Worm (Caenorhabditis elegans): ENCODE results near the gene cah-4.
A peak's percentile ranks its signal among the peaks of the same experiment; 100 is the strongest.

cah-4 gene

DNA sequence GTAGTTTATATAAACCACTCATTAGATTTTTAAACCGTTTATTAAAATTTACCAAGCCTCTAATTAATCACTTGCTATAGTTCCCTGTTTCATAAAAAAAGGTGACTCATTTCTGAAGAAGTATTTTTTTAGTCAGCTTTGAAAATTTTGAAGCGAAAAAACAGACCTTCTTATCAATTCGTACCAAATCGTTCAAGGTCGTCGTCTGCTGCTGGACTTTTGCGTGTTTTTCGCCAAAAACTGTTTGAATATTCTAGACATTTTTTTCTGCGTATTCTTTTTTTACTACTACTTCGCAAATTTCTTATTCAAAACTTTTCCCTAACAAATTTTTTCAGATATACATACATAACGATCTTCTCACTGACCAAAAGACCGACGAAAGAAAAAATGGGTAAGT is at the start of gene cah-4:
TSS of gene cah-4 (plus strand) at position 339 of the 400 bp plus-strand sequence.
- TF ChIP-seq W03F9.2 (tag; optimal IDR thresholded peaks at IDR 0.05) (no peak), dao-5 (tag; optimal IDR thresholded peaks at IDR 0.05) (no peak), him-1 (tag; optimal IDR thresholded peaks at IDR 0.05) (no peak)

DNA sequence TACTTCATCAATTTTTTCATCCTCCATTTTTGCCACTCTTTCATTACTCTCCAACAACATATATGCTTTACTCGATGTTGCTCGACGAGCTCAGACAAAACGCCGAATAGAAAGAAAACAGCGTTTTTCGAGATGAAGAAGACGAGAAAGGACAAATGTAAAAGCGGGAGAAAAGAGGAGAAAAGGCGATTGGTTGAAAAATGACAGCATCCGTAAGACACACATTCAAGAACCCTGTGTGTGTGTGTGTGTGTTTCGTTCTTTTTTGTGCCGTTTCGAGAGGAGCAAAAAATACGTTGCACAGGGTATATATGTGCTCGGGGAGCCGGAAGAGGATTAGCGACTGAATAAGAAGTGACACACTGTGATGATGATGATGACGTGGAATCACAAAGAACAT is 48.6 kb upstream of the cah-4 start:
- TF ChIP-seq W03F9.2 (tag; optimal IDR thresholded peaks at IDR 0.05), result no peak
- peak; percentile 17 for TF ChIP-seq him-1 (tag; optimal IDR thresholded peaks at IDR 0.05)

DNA sequence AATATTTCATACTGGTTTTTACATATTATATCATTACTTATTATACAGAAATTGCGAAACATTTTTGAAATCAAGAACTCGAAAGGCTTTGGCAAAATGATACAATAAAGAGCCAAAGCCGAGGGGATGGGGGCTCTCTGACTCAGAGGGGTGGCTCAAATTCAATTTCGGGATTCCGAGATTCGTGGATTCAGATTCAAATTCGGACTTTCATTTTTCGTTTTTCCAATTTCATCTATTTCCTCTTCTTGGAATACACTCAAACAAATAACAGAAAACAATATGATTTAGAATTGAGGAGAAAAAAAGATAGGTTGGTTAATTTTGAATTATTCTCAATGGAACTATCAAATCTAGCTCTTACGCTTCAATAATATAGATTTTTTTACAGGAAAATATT is 43.3 kb upstream of the cah-4 start:
- no peak for TF ChIP-seq him-1 (tag; optimal IDR thresholded peaks at IDR 0.05)
- no peak for TF ChIP-seq W03F9.2 (tag; optimal IDR thresholded peaks at IDR 0.05)
- no peak for TF ChIP-seq dao-5 (tag; optimal IDR thresholded peaks at IDR 0.05)

DNA sequence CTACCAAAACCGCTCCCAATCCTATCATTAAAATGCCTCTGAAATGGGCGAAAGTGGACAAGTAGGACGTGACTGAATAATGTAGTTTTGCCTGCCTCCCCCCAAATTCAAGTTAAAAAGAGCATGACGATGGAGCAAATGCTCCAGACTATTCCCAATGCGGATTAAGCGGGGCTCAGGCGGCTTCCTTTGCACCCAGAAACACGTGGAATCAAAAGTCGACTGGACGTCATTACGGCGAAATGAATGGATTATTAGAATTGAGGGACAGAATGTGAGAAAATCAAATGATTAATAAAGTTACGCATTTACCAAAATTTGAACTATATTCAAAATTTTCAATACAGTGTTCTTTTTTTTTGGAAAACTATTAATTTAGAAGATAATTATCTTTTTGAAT is 42.5 kb upstream of the cah-4 start:
- no peak for TF ChIP-seq W03F9.2 (tag; optimal IDR thresholded peaks at IDR 0.05)
- no peak for TF ChIP-seq dao-5 (tag; optimal IDR thresholded peaks at IDR 0.05)

DNA sequence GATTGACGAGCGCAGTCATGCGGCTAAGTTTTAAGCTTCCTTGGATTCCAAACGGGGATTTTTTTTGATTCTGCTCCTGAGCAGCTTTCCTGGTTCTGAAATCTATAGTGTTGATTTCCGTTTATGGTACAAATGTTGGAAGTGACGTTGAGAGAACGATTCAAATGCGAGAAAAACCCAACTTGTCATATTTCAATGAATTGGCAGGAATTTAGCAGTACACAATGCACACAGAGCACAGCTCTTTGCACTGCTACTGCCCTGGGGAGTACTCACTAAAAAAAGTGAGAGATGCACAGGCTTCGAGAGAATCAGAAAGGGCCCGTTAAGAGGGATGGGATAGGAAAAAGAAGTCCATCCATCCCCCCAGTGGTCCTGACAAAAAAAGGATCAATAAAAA is 41.8 kb upstream of the cah-4 start, which contains the start of gene sad-1:
TSS of gene sad-1 (minus strand) at position 101 of the 400 bp plus-strand sequence.
- TF ChIP-seq W03F9.2 (tag; optimal IDR thresholded peaks at IDR 0.05) (no peak), dao-5 (tag; optimal IDR thresholded peaks at IDR 0.05) (no peak), him-1 (tag; optimal IDR thresholded peaks at IDR 0.05) (no peak)

DNA sequence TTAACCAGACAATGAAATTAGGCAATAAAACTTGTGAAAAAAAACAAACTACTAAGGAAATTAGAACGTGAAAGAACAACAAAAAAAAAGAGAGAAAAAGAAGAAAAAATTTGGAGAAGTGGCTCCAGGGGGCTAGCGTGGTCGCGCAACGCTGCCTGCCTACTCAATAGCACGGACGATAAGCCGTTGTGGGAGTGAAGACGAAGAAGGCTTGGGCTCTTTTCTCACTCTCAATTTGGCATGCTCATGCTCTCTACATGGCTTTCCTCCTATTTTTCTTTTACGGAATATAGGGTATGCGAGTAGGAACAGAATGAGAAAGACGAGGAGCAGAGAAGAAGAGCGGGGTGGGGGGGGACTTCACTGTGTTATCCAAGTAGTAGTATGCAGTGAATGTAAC is 40.1 kb upstream of the cah-4 start:
- TF ChIP-seq dao-5 (tag; optimal IDR thresholded peaks at IDR 0.05), result no peak
- peak; percentile 85 for TF ChIP-seq him-1 (tag; optimal IDR thresholded peaks at IDR 0.05)

DNA sequence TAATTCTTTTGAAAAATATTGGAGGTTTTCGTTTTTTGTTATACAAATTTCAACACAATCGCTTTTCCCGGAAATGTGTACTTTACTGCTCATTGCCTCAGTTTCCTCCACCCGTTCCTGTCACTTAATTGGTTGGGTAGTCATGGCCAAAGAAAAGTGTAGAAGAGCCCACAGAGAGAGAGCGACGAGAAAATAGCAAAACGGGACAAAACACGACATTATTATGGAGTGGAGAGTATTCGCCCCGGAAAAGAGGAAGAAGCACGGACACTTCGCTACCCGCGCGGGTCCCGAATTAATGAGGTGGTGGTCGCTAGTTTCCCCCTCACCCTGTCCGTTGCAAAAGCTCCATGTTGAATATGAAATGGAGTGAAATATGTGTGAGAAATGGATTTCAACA is 38.5 kb upstream of the cah-4 start:
- TF ChIP-seq dao-5 (tag; optimal IDR thresholded peaks at IDR 0.05) (no peak), W03F9.2 (tag; optimal IDR thresholded peaks at IDR 0.05) (no peak), him-1 (tag; optimal IDR thresholded peaks at IDR 0.05) (no peak)

DNA sequence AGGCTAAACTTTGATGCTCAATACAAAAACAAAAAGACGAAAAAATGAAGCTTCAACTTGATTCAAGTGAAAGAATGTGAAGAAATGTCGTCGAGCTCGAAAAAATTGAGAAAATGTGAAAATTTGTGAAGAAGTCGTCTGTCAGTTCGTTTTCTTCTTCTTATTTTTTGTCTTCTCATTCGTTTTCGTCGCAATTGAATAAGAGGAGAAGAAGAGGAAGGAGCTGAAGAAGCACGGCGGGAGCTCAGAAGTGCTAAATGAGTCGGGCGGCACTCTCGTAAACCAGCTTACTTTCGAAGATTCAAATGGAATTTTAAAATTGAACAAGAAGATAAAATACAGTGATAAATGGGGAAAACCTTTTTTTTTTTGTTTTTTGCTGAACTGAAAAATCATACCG is 37.2 kb upstream of the cah-4 start:
- TF ChIP-seq him-1 (tag; optimal IDR thresholded peaks at IDR 0.05), result no peak
- TF ChIP-seq W03F9.2 (tag; optimal IDR thresholded peaks at IDR 0.05), result no peak
- TF ChIP-seq dao-5 (tag; optimal IDR thresholded peaks at IDR 0.05), result no peak

DNA sequence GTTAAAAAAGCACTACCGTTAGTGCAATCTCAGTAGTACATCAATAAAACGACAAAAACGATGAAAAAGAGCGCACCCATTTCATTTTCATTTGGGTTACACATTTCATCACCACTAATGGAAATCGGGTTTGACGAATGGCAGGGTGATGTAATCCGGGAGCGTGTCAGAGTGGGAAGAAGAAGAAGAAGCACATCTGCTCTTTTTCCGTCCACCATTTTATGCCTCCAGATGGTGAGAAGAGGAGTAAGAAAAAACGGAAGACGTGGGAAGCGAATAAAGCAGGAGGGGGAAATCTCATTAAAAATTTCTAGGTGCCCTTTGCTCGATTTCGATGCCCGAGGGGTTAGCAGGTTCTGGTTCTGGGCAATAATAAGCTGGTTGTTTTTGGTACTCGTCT is 36.3 kb upstream of the cah-4 start:
- TF ChIP-seq W03F9.2 (tag; optimal IDR thresholded peaks at IDR 0.05) (no peak), dao-5 (tag; optimal IDR thresholded peaks at IDR 0.05) (no peak), him-1 (tag; optimal IDR thresholded peaks at IDR 0.05) (no peak)

DNA sequence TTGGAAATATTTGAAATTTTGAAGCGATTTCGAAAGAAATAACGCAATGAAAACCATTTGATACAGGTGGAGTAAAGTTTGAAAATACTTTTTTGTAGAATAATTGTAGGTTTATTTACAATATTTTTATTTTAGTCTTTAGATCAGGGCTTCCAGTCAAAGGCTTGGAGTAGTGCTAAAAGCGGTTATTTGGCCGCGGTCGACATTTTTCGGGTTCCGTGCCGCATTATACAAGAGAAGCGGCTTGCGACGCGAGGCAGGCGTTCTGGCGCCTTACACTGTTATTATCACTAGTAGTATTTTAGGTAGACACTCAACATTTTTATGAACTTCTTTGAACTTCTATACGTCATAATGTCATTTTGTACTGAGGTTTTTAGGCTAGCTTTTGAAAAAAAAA is 35.9 kb upstream of the cah-4 start:
- TF ChIP-seq W03F9.2 (tag; optimal IDR thresholded peaks at IDR 0.05) (no peak), him-1 (tag; optimal IDR thresholded peaks at IDR 0.05) (no peak), dao-5 (tag; optimal IDR thresholded peaks at IDR 0.05) (no peak)

DNA sequence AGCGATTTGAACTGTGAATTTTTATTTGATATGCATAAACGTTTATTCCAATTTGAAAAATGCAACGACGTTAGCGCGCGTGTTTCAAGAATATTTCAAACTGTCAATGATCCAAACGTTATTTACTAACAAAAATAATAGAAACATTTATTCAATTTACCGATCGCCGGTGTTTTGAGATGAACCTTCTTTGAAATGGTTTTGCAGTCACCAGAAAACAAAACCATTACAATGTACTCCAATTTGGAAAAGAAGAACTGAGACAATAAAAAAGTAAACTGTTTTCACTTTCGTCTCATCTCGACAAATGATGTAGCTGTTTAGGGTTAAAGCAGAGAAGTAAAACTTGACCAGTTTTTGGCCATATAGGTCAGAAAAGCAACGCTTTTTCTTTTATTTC is 35.1 kb upstream of the cah-4 start, which contains the start of gene H06A10.1:
TSS of gene H06A10.1 (plus strand) at position 301 of the 400 bp plus-strand sequence.
- TF ChIP-seq dao-5 (tag; optimal IDR thresholded peaks at IDR 0.05) (no peak), him-1 (tag; optimal IDR thresholded peaks at IDR 0.05) (no peak), W03F9.2 (tag; optimal IDR thresholded peaks at IDR 0.05) (no peak)

DNA sequence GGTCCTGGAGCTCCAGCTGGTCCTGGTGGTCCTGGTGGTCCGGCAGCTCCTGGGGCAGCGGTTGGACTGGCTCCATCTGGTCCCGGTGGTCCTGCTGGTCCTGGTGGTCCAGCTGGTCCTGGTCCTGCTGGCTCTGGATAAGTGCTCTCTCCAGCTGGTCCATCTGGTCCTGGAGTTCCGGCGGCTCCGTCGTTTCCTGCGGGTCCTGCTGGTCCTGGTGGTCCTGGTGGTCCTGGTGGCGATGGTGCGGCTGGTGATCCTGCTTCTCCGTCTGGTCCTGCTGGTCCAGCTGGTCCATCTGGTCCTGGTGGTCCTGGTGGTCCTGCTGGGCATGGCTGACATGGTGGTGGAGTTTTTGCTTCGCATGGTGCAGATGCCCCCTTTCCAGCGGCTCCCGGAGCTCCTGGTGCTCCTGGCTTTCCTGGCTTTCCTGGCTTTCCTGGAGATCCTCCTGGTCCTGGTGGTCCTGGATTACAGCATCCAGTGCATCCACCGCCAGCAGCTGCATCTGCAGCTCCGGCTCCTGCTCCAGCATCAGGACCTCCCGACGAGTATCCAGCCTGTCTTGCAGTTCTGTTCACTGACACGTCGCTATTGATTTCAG is 32.0 kb upstream of the cah-4 start:
- no peak for TF ChIP-seq W03F9.2 (tag; optimal IDR thresholded peaks at IDR 0.05)
- no peak for TF ChIP-seq dao-5 (tag; optimal IDR thresholded peaks at IDR 0.05)
- no peak for TF ChIP-seq him-1 (tag; optimal IDR thresholded peaks at IDR 0.05)

DNA sequence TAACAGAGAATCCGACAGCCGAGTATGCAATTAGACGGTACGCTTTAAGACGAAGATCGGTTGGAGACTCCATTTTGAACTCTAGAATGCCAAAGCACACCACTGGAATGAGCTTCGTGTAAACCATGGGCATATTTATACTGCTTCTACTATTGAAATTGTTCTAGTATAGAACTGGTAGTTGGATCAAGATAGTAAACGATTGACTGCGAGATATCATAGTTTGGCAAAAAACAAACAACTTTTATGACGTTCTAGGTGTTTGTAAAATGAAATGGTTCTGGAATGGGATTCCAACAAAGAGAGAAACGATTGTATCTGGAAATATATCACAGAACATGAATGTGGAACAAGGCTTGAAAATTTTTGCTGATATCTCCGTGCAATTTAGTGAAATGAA is 31.4 kb upstream of the cah-4 start, which contains the start of gene col-185:
TSS of gene col-185 (minus strand) at position 101 of the 400 bp plus-strand sequence.
- TF ChIP-seq W03F9.2 (tag; optimal IDR thresholded peaks at IDR 0.05), result no peak
- TF ChIP-seq dao-5 (tag; optimal IDR thresholded peaks at IDR 0.05), result no peak
- TF ChIP-seq him-1 (tag; optimal IDR thresholded peaks at IDR 0.05), result no peak

DNA sequence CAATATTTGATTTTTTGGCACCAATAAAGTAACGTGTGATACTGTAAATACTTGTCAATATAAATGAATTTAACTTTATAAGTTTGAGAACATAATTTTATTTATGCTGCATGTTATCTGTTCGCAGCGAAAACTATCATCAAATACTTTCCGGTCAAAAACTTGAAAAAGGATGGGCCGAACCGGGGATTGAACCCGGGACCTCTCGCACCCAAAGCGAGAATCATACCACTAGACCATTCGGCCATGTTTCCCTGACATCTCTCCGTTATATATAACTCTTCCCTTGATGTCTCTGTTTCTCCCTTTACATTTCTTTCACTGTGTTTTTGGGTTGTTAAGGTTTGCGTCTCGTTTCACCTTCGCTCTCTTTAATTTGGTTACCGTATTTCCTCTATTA is 30.6 kb upstream of the cah-4 start:
- peak; percentile 49 for TF ChIP-seq W03F9.2 (tag; optimal IDR thresholded peaks at IDR 0.05)
- peak; percentile 61 for TF ChIP-seq him-1 (tag; optimal IDR thresholded peaks at IDR 0.05)
- TF ChIP-seq dao-5 (tag; optimal IDR thresholded peaks at IDR 0.05), result peak; percentile 78

DNA sequence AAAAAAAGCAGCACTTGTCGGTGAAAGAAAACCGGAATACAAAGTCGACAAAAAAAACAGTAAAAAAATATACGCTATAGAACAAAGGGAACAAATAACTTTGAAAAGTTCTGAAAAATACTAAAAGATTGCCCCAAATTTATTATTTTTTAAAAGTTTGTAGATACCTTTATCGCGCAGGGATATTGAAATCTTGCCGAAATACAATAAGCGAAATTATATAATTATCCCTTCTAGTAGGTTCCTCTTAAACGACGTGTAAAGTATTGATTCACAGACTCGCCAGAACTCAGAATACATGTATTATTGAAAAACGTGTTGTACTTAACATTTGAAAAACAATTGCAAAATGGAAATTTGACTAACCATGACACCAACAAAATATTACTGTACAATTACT is 28.0 kb upstream of the cah-4 start:
- TF ChIP-seq him-1 (tag; optimal IDR thresholded peaks at IDR 0.05) (peak; percentile 94), W03F9.2 (tag; optimal IDR thresholded peaks at IDR 0.05) (peak; percentile 92), dao-5 (tag; optimal IDR thresholded peaks at IDR 0.05) (no peak)
